Fruit fly (Drosophila melanogaster) whole organism, prepupa: ENCODE results near the gene Cpr62Bb.
A peak's percentile ranks its signal among the peaks of the same experiment; 100 is the strongest.

Experiments
- CG10631 ChIP-seq: fragments of 200-800 bp; sonication (Bioruptor generic); optimal IDR thresholded peaks from 2 replicates; lab custom pipeline; 2016; ENCODE audit warnings: missing biosample characterization, missing genetic modification characterization
- CG10669 ChIP-seq: fragments of 200-800 bp; sonication (Bioruptor generic); optimal IDR thresholded peaks from 3 replicates; lab custom pipeline; 2018; ENCODE audit warnings: missing biosample characterization, mild to moderate bottlenecking, missing genetic modification characterization, moderate library complexity
- CG11294 ChIP-seq: fragments of 200-800 bp; sonication (Bioruptor generic); IDR thresholded peaks from 2 replicates; pipeline ENCODE4 v1.3.6; 2022; ENCODE audit warnings: missing biosample characterization, missing genetic modification characterization
- CG15336 ChIP-seq: fragments of 200-800 bp; sonication (Bioruptor generic); IDR thresholded peaks from 2 replicates; pipeline ENCODE4 v1.3.6; 2022; ENCODE audit warnings: missing biosample characterization, missing genetic modification characterization
- CG1621 ChIP-seq: fragments of 200-800 bp; sonication (Bioruptor generic); optimal IDR thresholded peaks from 3 replicates; lab custom pipeline; 2018; ENCODE audit warnings: missing biosample characterization, mild to moderate bottlenecking, missing genetic modification characterization
- CG16779 ChIP-seq: fragments of 200-800 bp; sonication (Bioruptor generic); optimal IDR thresholded peaks from 3 replicates; lab custom pipeline; 2017; ENCODE audit warnings: missing biosample characterization, mild to moderate bottlenecking, missing genetic modification characterization
- CG3032 ChIP-seq: fragments of 200-800 bp; optimal IDR thresholded peaks from 2 replicates; lab custom pipeline; 2019; ENCODE audit warnings: missing biosample characterization, mild to moderate bottlenecking, missing genetic modification characterization, moderate library complexity
- CG31627 ChIP-seq: fragments of 200-800 bp; sonication (Bioruptor generic); optimal IDR thresholded peaks from 3 replicates; lab custom pipeline; 2016; ENCODE audit warnings: missing biosample characterization, missing genetic modification characterization
- CG32006 ChIP-seq: fragments of 200-800 bp; sonication (Bioruptor generic); optimal IDR thresholded peaks from 3 replicates; lab custom pipeline; 2017; ENCODE audit warnings: missing biosample characterization, mild to moderate bottlenecking, missing genetic modification characterization
- CG34406 ChIP-seq: fragments of 200-800 bp; sonication (Bioruptor generic); optimal IDR thresholded peaks from 3 replicates; lab custom pipeline; 2016; ENCODE audit warnings: missing biosample characterization, missing genetic modification characterization
- CG4318 ChIP-seq: fragments of 200-800 bp; sonication (Bioruptor generic); optimal IDR thresholded peaks from 3 replicates; lab custom pipeline; 2017; ENCODE audit warnings: missing biosample characterization, mild to moderate bottlenecking, missing genetic modification characterization
- CG6163 ChIP-seq: fragments of 200-800 bp; sonication (Bioruptor generic); IDR thresholded peaks from 3 replicates; pipeline ENCODE4 v1.3.6; 2022; ENCODE audit warnings: missing biosample characterization, missing genetic modification characterization
- CG6276 ChIP-seq: fragments of 200-800 bp; sonication (Bioruptor generic); optimal IDR thresholded peaks from 2 replicates; lab custom pipeline; 2017; ENCODE audit warnings: missing biosample characterization, mild to moderate bottlenecking, missing genetic modification characterization
- CG6808 ChIP-seq: fragments of 200-800 bp; sonication (Bioruptor generic); optimal IDR thresholded peaks from 3 replicates; lab custom pipeline; 2017; ENCODE audit warnings: missing biosample characterization, missing genetic modification characterization, mild to moderate bottlenecking, moderate library complexity, missing genetic modification reagents
- CG6854 ChIP-seq: fragments of 200-800 bp; sonication (Bioruptor generic); optimal IDR thresholded peaks from 2 replicates; lab custom pipeline; 2017; ENCODE audit warnings: missing biosample characterization, mild to moderate bottlenecking, missing genetic modification characterization
- CG7368 ChIP-seq: fragments of 200-800 bp; sonication (Bioruptor generic); optimal IDR thresholded peaks from 3 replicates; lab custom pipeline; 2016; ENCODE audit warnings: missing biosample characterization, missing genetic modification characterization
- CG8119 ChIP-seq: fragments of 200-800 bp; sonication (Bioruptor generic); IDR thresholded peaks from 3 replicates; pipeline ENCODE4 v1.3.6; 2022; ENCODE audit warnings: missing biosample characterization, missing genetic modification characterization
- CG8319 ChIP-seq: fragments of 200-800 bp; sonication (Bioruptor generic); optimal IDR thresholded peaks from 3 replicates; lab custom pipeline; 2016; ENCODE audit warnings: missing biosample characterization, missing genetic modification characterization
- CG8632 ChIP-seq: fragments of 200-800 bp; sonication (Bioruptor generic); optimal IDR thresholded peaks from 3 replicates; lab custom pipeline; 2016; ENCODE audit warnings: missing biosample characterization, missing genetic modification characterization
- CG9139 ChIP-seq: fragments of 200-800 bp; sonication (Bioruptor generic); optimal IDR thresholded peaks from 3 replicates; lab custom pipeline; 2017; ENCODE audit warnings: missing biosample characterization, mild to moderate bottlenecking, missing genetic modification characterization
- Eip75B ChIP-seq: fragments of 200-800 bp; sonication (Bioruptor generic); optimal IDR thresholded peaks from 3 replicates; lab custom pipeline; 2016; ENCODE audit warnings: missing biosample characterization, missing genetic modification characterization
- Eip78C ChIP-seq: fragments of 200-800 bp; sonication (Bioruptor generic); peaks from one replicate; lab custom pipeline; 2016; ENCODE audit warnings: missing biosample characterization, missing genetic modification characterization
- Ets21C ChIP-seq: fragments of 200-800 bp; sonication (Bioruptor generic); optimal IDR thresholded peaks from 3 replicates; lab custom pipeline; 2016; ENCODE audit warnings: missing biosample characterization, missing genetic modification characterization
- Ets96B ChIP-seq: fragments of 200-800 bp; optimal IDR thresholded peaks from 2 replicates; lab custom pipeline; 2019; ENCODE audit warnings: missing biosample characterization, mild to moderate bottlenecking, missing genetic modification characterization, moderate library complexity
- Gug ChIP-seq: fragments of 200-800 bp; sonication (Bioruptor generic); IDR thresholded peaks from 2 replicates; pipeline ENCODE4 v1.3.6; 2022; ENCODE audit warnings: missing biosample characterization, missing genetic modification characterization
- Hr38 ChIP-seq: sonication (Bioruptor generic); optimal IDR thresholded peaks from 2 replicates; lab custom pipeline; 2016; ENCODE audit warnings: missing biosample characterization, missing genetic modification characterization
- Hr39 ChIP-seq: fragments of 200-800 bp; sonication (Bioruptor generic); optimal IDR thresholded peaks from 2 replicates; lab custom pipeline; 2016; ENCODE audit warnings: missing biosample characterization, missing genetic modification characterization
- Hr4 ChIP-seq: fragments of 200-800 bp; sonication (Bioruptor generic); optimal IDR thresholded peaks from 3 replicates; lab custom pipeline; 2016; ENCODE audit warnings: missing biosample characterization, missing genetic modification characterization
- Lpt ChIP-seq: fragments of 200-800 bp; sonication (Bioruptor generic); optimal IDR thresholded peaks from 3 replicates; lab custom pipeline; 2016; ENCODE audit warnings: missing biosample characterization, missing genetic modification characterization
- Smox ChIP-seq: fragments of 200-800 bp; sonication (Bioruptor generic); optimal IDR thresholded peaks from 3 replicates; lab custom pipeline; 2016; ENCODE audit warnings: missing biosample characterization, missing genetic modification characterization
- Sox14 ChIP-seq: fragments of 200-800 bp; sonication (Bioruptor generic); optimal IDR thresholded peaks from 3 replicates; lab custom pipeline; 2016; ENCODE audit warnings: missing biosample characterization, missing genetic modification characterization
- Sox15 ChIP-seq: fragments of 200-800 bp; sonication (Bioruptor generic); optimal IDR thresholded peaks from 3 replicates; lab custom pipeline; 2016; ENCODE audit warnings: missing biosample characterization, missing genetic modification characterization
- achi ChIP-seq: fragments of 200-800 bp; sonication (Bioruptor generic); optimal IDR thresholded peaks from 3 replicates; lab custom pipeline; 2016; ENCODE audit warnings: missing biosample characterization, missing genetic modification characterization
- acj6 ChIP-seq: fragments of 200-800 bp; sonication (Bioruptor generic); optimal IDR thresholded peaks from 3 replicates; lab custom pipeline; 2016; ENCODE audit warnings: missing biosample characterization, missing genetic modification characterization
- cyc ChIP-seq: fragments of 200-800 bp; sonication (Bioruptor generic); optimal IDR thresholded peaks from 3 replicates; lab custom pipeline; 2016; ENCODE audit warnings: missing biosample characterization, missing genetic modification characterization
- dac ChIP-seq: fragments of 200-800 bp; sonication (Bioruptor generic); optimal IDR thresholded peaks from 2 replicates; lab custom pipeline; 2017; ENCODE audit warnings: missing biosample characterization, mild to moderate bottlenecking, missing genetic modification characterization
- dsx ChIP-seq: fragments of 200-800 bp; optimal IDR thresholded peaks from 3 replicates; lab custom pipeline; 2019; ENCODE audit warnings: missing biosample characterization, mild to moderate bottlenecking, missing genetic modification characterization, moderate library complexity; ENCODE audit not compliant: poor library complexity, severe bottlenecking
- eg ChIP-seq: fragments of 200-800 bp; sonication (Bioruptor generic); IDR thresholded peaks from 3 replicates; pipeline ENCODE4 v1.3.6; 2022; ENCODE audit warnings: missing biosample characterization, missing genetic modification characterization
- esn ChIP-seq: fragments of 200-800 bp; sonication (Bioruptor generic); optimal IDR thresholded peaks from 2 replicates; lab custom pipeline; 2016; ENCODE audit warnings: missing biosample characterization, mild to moderate bottlenecking, missing genetic modification characterization, moderate library complexity
- pdm3 ChIP-seq: fragments of 200-800 bp; sonication (Bioruptor generic); optimal IDR thresholded peaks from 3 replicates; lab custom pipeline; 2016; ENCODE audit warnings: missing biosample characterization, missing genetic modification characterization
- salr ChIP-seq, 2 experiments: fragments of 200-800 bp; sonication (Bioruptor generic); optimal IDR thresholded peaks; 3 replicates each; lab custom pipeline; 2016 to 2018; ENCODE audit warnings: missing biosample characterization in 2 of 2, missing genetic modification characterization in 2 of 2, mild to moderate bottlenecking in 1 of 2
- ss ChIP-seq, 2 experiments: fragments of 200-800 bp; sonication (Bioruptor generic); optimal IDR thresholded peaks; 2 replicates in 1 of 2; 3 replicates in 1 of 2; lab custom pipeline; 2017 to 2018; ENCODE audit warnings: mild to moderate bottlenecking in 2 of 2, missing biosample characterization in 2 of 2, missing genetic modification characterization in 2 of 2, moderate library complexity in 1 of 2
- svp ChIP-seq: fragments of 200-800 bp; sonication (Bioruptor generic); peaks from one replicate; lab custom pipeline; 2016; ENCODE audit warnings: missing biosample characterization, missing genetic modification characterization
- topi ChIP-seq: fragments of 200-800 bp; sonication (Bioruptor generic); optimal IDR thresholded peaks from 3 replicates; lab custom pipeline; 2016; ENCODE audit warnings: missing biosample characterization, missing genetic modification characterization
- vri ChIP-seq: fragments of 200-800 bp; sonication (Bioruptor generic); optimal IDR thresholded peaks from 3 replicates; lab custom pipeline; 2016; ENCODE audit warnings: missing biosample characterization, mild to moderate bottlenecking, missing genetic modification characterization

Gene Cpr62Bb

dm6 chr3L:1818834-1819233 lies 16.1 kb downstream of the Cpr62Bb start:
- TF ChIP-seq CG15336 (GFP tag; lab: Robert Waterston, UW): no peak
- TF ChIP-seq dsx (GFP tag; lab: Kevin White, UChicago): peak; percentile 59
- TF ChIP-seq svp: peak; percentile 11
- no peak for TF ChIP-seq CG4318
- TF ChIP-seq CG1621: peak; percentile 1

- TF ChIP-seq CG10669 (GFP tag; lab: Kevin White, UChicago) (no peak), CG11294 (GFP tag; lab: Robert Waterston, UW) (no peak), Hr38 (GFP tag; lab: Kevin White, UChicago) (no peak), Ets21C (GFP tag; lab: Kevin White, UChicago) (no peak), dac (GFP tag; lab: Kevin White, UChicago) (no peak), CG34406 (GFP tag; lab: Kevin White, UChicago) (no peak), CG6163 (GFP tag; lab: Robert Waterston, UW) (no peak), cyc (GFP tag; lab: Kevin White, UChicago) (no peak), acj6 (GFP tag; lab: Kevin White, UChicago) (no peak), CG31627 (GFP tag; lab: Kevin White, UChicago) (no peak), CG3032 (no peak), CG6808 (no peak), pdm3 (GFP tag; lab: Kevin White, UChicago) (no peak), Sox14 (GFP tag; lab: Kevin White, UChicago) (no peak), Eip75B (GFP tag; lab: Kevin White, UChicago) (no peak)
Observed at dm6 chr3L:1817405-1817804, 17.6 kb downstream of the Cpr62Bb start.

dm6 chr3L:1816614-1817013 lies 18.4 kb downstream of the Cpr62Bb start:
- no peak for TF ChIP-seq Ets21C (GFP tag; lab: Kevin White, UChicago)
- no peak for TF ChIP-seq pdm3 (GFP tag; lab: Kevin White, UChicago)
- no peak for TF ChIP-seq CG16779 (tag; lab: Kevin White, UChicago)
- TF ChIP-seq eg: no peak
- TF ChIP-seq CG6854 (GFP tag; lab: Kevin White, UChicago): no peak
- TF ChIP-seq CG11294 (GFP tag; lab: Robert Waterston, UW): no peak
- no peak for TF ChIP-seq CG9139

- TF ChIP-seq CG10631 (GFP tag; lab: Kevin White, UChicago): no peak
- peak; percentile 42 for TF ChIP-seq vri
- TF ChIP-seq Lpt (GFP tag; lab: Kevin White, UChicago): peak; percentile 57
- 0 out of 2 replicates have a peak, but pooled peaks have one; percentile 20 for TF ChIP-seq Gug
- TF ChIP-seq salr (GFP tag; optimal IDR thresholded peaks at IDR 0.05; lab: Kevin White, UChicago): peak in 1 of 2 experiments; percentile 52
- peak; percentile 88 for TF ChIP-seq CG6276 (GFP tag; lab: Kevin White, UChicago)
- no peak for TF ChIP-seq Hr39 (GFP tag; lab: Kevin White, UChicago)
- no peak for TF ChIP-seq CG8319 (GFP tag; lab: Kevin White, UChicago)
- TF ChIP-seq CG7368 (GFP tag; lab: Kevin White, UChicago): no peak
- TF ChIP-seq Hr4 (GFP tag; lab: Kevin White, UChicago): peak; percentile 18
- TF ChIP-seq esn (GFP tag; lab: Kevin White, UChicago): peak; percentile 30
- TF ChIP-seq CG1621: peak; percentile 89
- no peak for TF ChIP-seq Ets21C (GFP tag; lab: Kevin White, UChicago)
- TF ChIP-seq eg: peak; percentile 89
- TF ChIP-seq Eip78C (GFP tag; lab: Kevin White, UChicago): peak; percentile 75
- no peak for TF ChIP-seq Hr38 (GFP tag; lab: Kevin White, UChicago)
- TF ChIP-seq CG8632 (GFP tag; lab: Kevin White, UChicago): peak; percentile 28
- TF ChIP-seq Sox15 (GFP tag; lab: Kevin White, UChicago): no peak
- TF ChIP-seq CG8119 (GFP tag; lab: Robert Waterston, UW): peak; percentile 86
- peak; percentile 59 for TF ChIP-seq CG3032
- no peak for TF ChIP-seq topi (GFP tag; lab: Kevin White, UChicago)
- no peak for TF ChIP-seq svp
- peak; percentile 36 for TF ChIP-seq CG34406 (GFP tag; lab: Kevin White, UChicago)
- TF ChIP-seq Ets96B: peak; percentile 83
- peak; percentile 39; the same call in 1 of the 2 replicates for TF ChIP-seq CG11294 (GFP tag; lab: Robert Waterston, UW)
- peak; percentile 47 for TF ChIP-seq CG32006 (GFP tag; lab: Kevin White, UChicago)
- TF ChIP-seq ss (GFP tag; optimal IDR thresholded peaks at IDR 0.05; lab: Kevin White, UChicago): peak; percentile 96 to 97
- no peak for TF ChIP-seq achi (GFP tag; lab: Kevin White, UChicago)
- TF ChIP-seq Eip75B (GFP tag; lab: Kevin White, UChicago): peak; percentile 50
- TF ChIP-seq dsx (GFP tag; lab: Kevin White, UChicago): peak; percentile 87
- no peak for TF ChIP-seq CG4318
- TF ChIP-seq Smox: no peak
- peak; percentile 0 for TF ChIP-seq Sox14 (GFP tag; lab: Kevin White, UChicago)
Observed at dm6 chr3L:1810288-1810687, 24.7 kb downstream of the Cpr62Bb start, which contains the start of gene GV1. Gene GV1, plus strand, starts transcription at chr3L:1810588.
